Worm (Caenorhabditis elegans): ENCODE data around the gene E04F6.15.

DNA sequence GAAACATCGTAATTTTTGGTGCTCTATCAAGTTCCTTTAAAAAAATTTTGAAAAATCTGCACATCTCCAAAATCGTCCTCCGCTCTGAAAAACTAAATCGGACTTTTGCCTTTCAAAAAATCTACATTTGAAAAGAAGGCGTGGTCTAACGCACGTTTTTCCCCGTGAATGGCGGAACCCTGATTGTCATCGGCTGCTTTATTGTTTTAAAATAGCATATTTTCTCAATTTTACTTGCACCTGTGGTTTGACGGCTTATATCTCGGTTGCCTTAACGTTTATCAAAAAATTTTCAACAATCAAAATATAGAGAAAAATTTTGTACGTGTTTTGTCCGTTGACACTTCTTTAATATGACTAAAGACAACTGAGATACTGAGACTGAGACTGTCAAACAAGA, 21.9 kb upstream of the E04F6.15 start:
- TF ChIP-seq him-1 (tag; optimal IDR thresholded peaks at IDR 0.05), result no peak
- TF ChIP-seq dao-5 (tag; optimal IDR thresholded peaks at IDR 0.05), result no peak

All from whole organism, L4/young adult.